Worm (Caenorhabditis elegans): ENCODE data around the gene srh-118.

DNA sequence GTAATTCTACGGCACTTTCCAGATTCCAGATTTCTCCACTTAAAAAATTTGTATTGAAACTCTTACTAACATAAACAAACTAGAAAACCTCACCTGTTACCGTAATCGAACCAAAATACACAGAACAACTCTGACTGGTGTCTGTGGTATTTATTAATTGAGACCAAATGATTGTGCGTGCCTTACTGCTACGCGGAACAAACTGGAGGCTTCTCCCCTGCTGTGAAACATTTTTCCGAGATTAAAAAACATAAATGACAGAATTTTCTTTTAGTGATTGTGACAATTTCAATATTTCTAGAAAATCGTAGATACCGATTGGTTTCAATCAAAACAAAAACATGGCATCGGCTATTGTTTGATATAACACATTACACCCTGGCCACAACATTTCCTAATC is 46.1 kb downstream of the srh-118 start:
- TF ChIP-seq scrt-1 (GFP tag; IDR thresholded peaks at IDR 0.05): no peak
- TF ChIP-seq flt-1 (GFP tag; IDR thresholded peaks at IDR 0.05): no peak
- TF ChIP-seq hmg-4 (GFP tag; optimal IDR thresholded peaks at IDR 0.05): no peak
- no peak for TF ChIP-seq ets-7 (tag; optimal IDR thresholded peaks at IDR 0.05)
- no peak for TF ChIP-seq ama-1 (optimal IDR thresholded peaks at IDR 0.05)
- TF ChIP-seq hmbx-1 (tag; optimal IDR thresholded peaks at IDR 0.05): no peak

Measured in whole organism, early embryonic.